Worm (Caenorhabditis elegans) whole organism, L4 larva: ENCODE data around the gene nhr-52.

Source experiments
- F10B5.3 ChIP-seq: sonication (generic microtip); optimal IDR thresholded peaks from 2 replicates; lab custom pipeline; 2016; ENCODE audit warnings: mild to moderate bottlenecking, missing genetic modification characterization, missing compliant biosample characterization
- F26F4.8 ChIP-seq: fragments of 200-800 bp; sonication (Bioruptor generic); conservative IDR thresholded peaks from 2 replicates; pipeline ENCODE4 v1.3.6; 2022; ENCODE audit warnings: missing genetic modification characterization, missing compliant biosample characterization
- F37D6.2 ChIP-seq: sonication (generic microtip); optimal IDR thresholded peaks from 2 replicates; lab custom pipeline; 2016; ENCODE audit warnings: mild to moderate bottlenecking, missing genetic modification characterization, missing compliant biosample characterization
- F44E2.7 ChIP-seq: fragments of 200-800 bp; sonication (Bioruptor generic); IDR thresholded peaks from 2 replicates; pipeline ENCODE4 v2.1.2; 2022; ENCODE audit warnings: missing genetic modification characterization, missing compliant biosample characterization
- R02D3.7 ChIP-seq: fragments of 150-350 bp; sonication (generic microtip); optimal IDR thresholded peaks from 3 replicates; lab custom pipeline; 2014; ENCODE audit warnings: missing biosample characterization, missing genetic modification characterization
- aha-1 ChIP-seq: fragments of 150-350 bp; peaks from one replicate; lab custom pipeline; 2014; ENCODE audit warnings: missing biosample characterization, missing genetic modification characterization
- aly-2 ChIP-seq: sonication (generic microtip); optimal IDR thresholded peaks from 2 replicates; lab custom pipeline; 2018; ENCODE audit warnings: missing biosample characterization, missing genetic modification characterization
- ceh-20 ChIP-seq: fragments of 200-800 bp; sonication (Bioruptor generic); IDR thresholded peaks from 2 replicates; pipeline ENCODE4 v1.3.6; 2022; ENCODE audit warnings: missing genetic modification reagents, missing genetic modification characterization, missing compliant biosample characterization
- ceh-44 ChIP-seq: fragments of 200-800 bp; sonication (Bioruptor generic); IDR thresholded peaks from 2 replicates; pipeline ENCODE4 v1.3.6; 2022; ENCODE audit warnings: missing genetic modification reagents, missing genetic modification characterization, missing compliant biosample characterization
- ceh-62 ChIP-seq: sonication (generic microtip); optimal IDR thresholded peaks from 2 replicates; lab custom pipeline; 2017; ENCODE audit warnings: missing biosample characterization, missing genetic modification characterization
- ces-1 ChIP-seq: fragments of 150-350 bp; sonication (generic microtip); optimal IDR thresholded peaks from 4 replicates; lab custom pipeline; 2014; ENCODE audit warnings: missing biosample characterization, missing genetic modification reagents, missing genetic modification characterization
- daf-12 ChIP-seq: fragments of 150-350 bp; optimal IDR thresholded peaks from 2 replicates; lab custom pipeline; 2014; ENCODE audit warnings: missing biosample characterization, missing genetic modification reagents, missing genetic modification characterization
- daf-16 ChIP-seq, 3 experiments: sonication (generic microtip); optimal IDR thresholded peaks; 2 replicates each; lab custom pipeline; 2016 to 2017; ENCODE audit warnings: missing genetic modification characterization in 3 of 3, missing genetic modification reagents in 3 of 3, mild to moderate bottlenecking in 2 of 3, missing compliant biosample characterization in 2 of 3, missing biosample characterization in 1 of 3, moderate library complexity in 1 of 3
- daf-8 ChIP-seq: fragments of 200-800 bp; sonication (Bioruptor generic); IDR thresholded peaks from 2 replicates; pipeline ENCODE4 v1.3.6; 2022; ENCODE audit warnings: missing genetic modification characterization, missing compliant biosample characterization
- dmd-6 ChIP-seq: fragments of 200-800 bp; sonication (Bioruptor generic); IDR thresholded peaks from 2 replicates; pipeline ENCODE4 v1.3.6; 2022; ENCODE audit warnings: missing genetic modification reagents, missing genetic modification characterization, missing compliant biosample characterization
- hif-1 ChIP-seq, 2 experiments: sonication (generic microtip); optimal IDR thresholded peaks; 2 replicates each; lab custom pipeline; 2016 to 2017; ENCODE audit warnings: missing compliant biosample characterization in 2 of 2, missing genetic modification characterization in 2 of 2, missing genetic modification reagents in 2 of 2, missing genotype in 2 of 2, mild to moderate bottlenecking in 1 of 2
- lim-7 ChIP-seq: fragments of 200-800 bp; sonication (Bioruptor generic); IDR thresholded peaks from 2 replicates; pipeline ENCODE4 v1.3.6; 2022; ENCODE audit warnings: missing genetic modification characterization, missing compliant biosample characterization
- lin-15B ChIP-seq: fragments of 150-350 bp; sonication (generic microtip); optimal IDR thresholded peaks from 3 replicates; lab custom pipeline; 2014; ENCODE audit warnings: missing biosample characterization, missing genetic modification characterization
- lin-38 ChIP-seq: fragments of 200-800 bp; sonication (Bioruptor generic); IDR thresholded peaks from 2 replicates; pipeline ENCODE4 v1.3.6; 2022; ENCODE audit warnings: missing genetic modification reagents, missing genetic modification characterization, missing compliant biosample characterization
- mdt-29 ChIP-seq: fragments of 200-800 bp; sonication (Bioruptor generic); IDR thresholded peaks from 2 replicates; pipeline ENCODE4 v1.3.6; 2022; ENCODE audit warnings: missing genetic modification reagents, missing genetic modification characterization, missing compliant biosample characterization
- mep-1 ChIP-seq: fragments of 150-350 bp; sonication (generic microtip); optimal IDR thresholded peaks from 3 replicates; lab custom pipeline; 2014; ENCODE audit warnings: missing biosample characterization, missing genetic modification characterization
- nhr-28 ChIP-seq: fragments of 150-350 bp; optimal IDR thresholded peaks from 2 replicates; lab custom pipeline; 2014; ENCODE audit warnings: missing biosample characterization, missing genetic modification characterization
- nhr-6 ChIP-seq: fragments of 150-350 bp; optimal IDR thresholded peaks from 2 replicates; lab custom pipeline; 2014; ENCODE audit warnings: missing biosample characterization, missing genetic modification characterization
- saeg-2 ChIP-seq: fragments of 200-800 bp; sonication (Bioruptor generic); IDR thresholded peaks from 2 replicates; pipeline ENCODE4 v1.3.6; 2022; ENCODE audit warnings: missing genetic modification reagents, missing genetic modification characterization, missing compliant biosample characterization
- sdz-12 ChIP-seq: fragments of 200-800 bp; sonication (Bioruptor generic); optimal IDR thresholded peaks from 2 replicates; lab custom pipeline; 2018; ENCODE audit warnings: mild to moderate bottlenecking, missing genetic modification characterization, missing compliant biosample characterization
- set-16 ChIP-seq: fragments of 200-800 bp; sonication (Bioruptor generic); IDR thresholded peaks from 2 replicates; pipeline ENCODE4 v1.3.6; 2022; ENCODE audit warnings: missing genetic modification reagents, missing genetic modification characterization, missing compliant biosample characterization
- snpc-4 ChIP-seq: fragments of 150-350 bp; optimal IDR thresholded peaks from 2 replicates; lab custom pipeline; 2014; ENCODE audit warnings: missing biosample characterization, missing genetic modification characterization
- spr-3 ChIP-seq: fragments of 200-800 bp; sonication (Bioruptor generic); optimal IDR thresholded peaks from 2 replicates; lab custom pipeline; 2018; ENCODE audit warnings: mild to moderate bottlenecking, missing genetic modification characterization, missing compliant biosample characterization
- tra-1 ChIP-seq: fragments of 200-800 bp; sonication (Bioruptor generic); IDR thresholded peaks from 2 replicates; pipeline ENCODE4 v1.3.6; 2022; ENCODE audit warnings: missing genetic modification reagents, missing genetic modification characterization, missing compliant biosample characterization
- unc-39 ChIP-seq: sonication (generic microtip); optimal IDR thresholded peaks from 2 replicates; lab custom pipeline; 2017; ENCODE audit warnings: missing biosample characterization, missing genetic modification characterization
- unc-62 ChIP-seq, 3 experiments: fragments of 150-350 bp in 1 of 3; sonication (generic microtip); optimal IDR thresholded peaks in 2 of 3; peaks in 1 of 3; 1 replicate in 1 of 3; 2 replicates in 2 of 3; lab custom pipeline; 2014 to 2017; ENCODE audit warnings: missing biosample characterization in 3 of 3, missing genetic modification characterization in 3 of 3, missing genetic modification reagents in 3 of 3, missing genotype in 1 of 3
- zfp-3 ChIP-seq: fragments of 200-800 bp; sonication (Bioruptor generic); conservative IDR thresholded peaks from 2 replicates; pipeline ENCODE4 v1.3.6; 2022; ENCODE audit warnings: missing genetic modification reagents, missing genetic modification characterization, missing compliant biosample characterization
- zip-11 ChIP-seq: fragments of 200-800 bp; sonication (Bioruptor generic); IDR thresholded peaks from 2 replicates; pipeline ENCODE4 v1.3.6; 2022; ENCODE audit warnings: missing genetic modification characterization, missing compliant biosample characterization

The nhr-52 gene

DNA sequence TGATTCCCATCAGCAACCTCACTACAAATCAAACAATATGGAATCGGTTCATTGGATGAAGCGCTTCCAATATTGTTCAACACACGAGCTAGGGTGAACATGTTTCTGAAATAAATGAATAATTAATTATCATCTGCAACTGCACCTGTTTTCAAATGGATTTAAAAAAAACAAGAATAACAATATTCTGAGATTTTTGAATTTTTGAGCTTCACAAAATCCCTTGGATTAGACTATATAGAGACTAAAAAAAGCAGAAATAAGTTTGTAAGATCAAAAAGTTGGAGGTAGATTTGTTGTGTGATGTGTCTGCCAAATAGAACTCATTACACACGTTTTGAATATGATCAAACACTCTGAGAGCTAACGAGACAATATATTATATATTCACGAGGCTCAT is 22.5 kb downstream of the nhr-52 start, which contains the start of gene nhr-199:
Gene nhr-199 (minus strand): TSS at position 101 of the 400 bp plus-strand sequence.
- TF ChIP-seq lin-15B: no peak
- TF ChIP-seq F26F4.8 (GFP tag; lab: Robert Waterston, UW): no peak
- TF ChIP-seq saeg-2 (GFP tag; lab: Robert Waterston, UW): no peak
- no peak for TF ChIP-seq lin-38 (GFP tag; lab: Robert Waterston, UW)
- no peak for TF ChIP-seq F44E2.7 (GFP tag; lab: Robert Waterston, UW)
- TF ChIP-seq zfp-3 (GFP tag; lab: Robert Waterston, UW): no peak
- no peak for TF ChIP-seq F10B5.3 (tag; lab: Kevin White, UChicago)
- TF ChIP-seq F37D6.2: no peak
- TF ChIP-seq ces-1 (GFP tag; lab: Kevin White, UChicago): no peak
- TF ChIP-seq ceh-62 (tag; lab: Kevin White, UChicago): no peak
- no peak for TF ChIP-seq aly-2 (tag; lab: Kevin White, UChicago)

DNA sequence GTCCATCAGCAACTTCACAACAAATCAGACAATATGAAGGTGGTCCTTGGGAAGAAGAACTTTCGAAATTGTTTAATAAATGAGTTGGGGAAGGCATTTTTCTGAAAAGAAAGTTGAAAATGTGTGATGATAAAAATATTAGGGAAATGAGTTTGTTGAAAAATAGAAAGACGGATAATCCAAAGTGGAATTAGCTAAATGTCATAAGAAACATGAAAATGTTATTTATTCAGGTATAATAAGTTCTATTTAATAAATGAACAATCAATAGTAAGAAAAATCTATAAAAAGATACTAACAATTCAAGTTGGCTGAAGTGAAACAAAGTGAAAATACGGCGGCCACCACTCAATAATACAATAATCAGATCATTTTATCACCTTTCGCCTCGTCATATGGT is 24.9 kb downstream of the nhr-52 start, which contains the start of gene nhr-53:
Gene nhr-53 (minus strand): TSS at position 101 of the 400 bp plus-strand sequence.
- TF ChIP-seq sdz-12 (GFP tag; lab: Kevin White, UChicago) (no peak), mep-1 (tag; lab: Kevin White, UChicago) (no peak), spr-3 (no peak), hif-1 (tag; optimal IDR thresholded peaks at IDR 0.05; lab: Kevin White, UChicago) (no peak), daf-16 (GFP tag; optimal IDR thresholded peaks at IDR 0.05; lab: Kevin White, UChicago) (no peak), daf-16 (tag; optimal IDR thresholded peaks at IDR 0.05; lab: Kevin White, UChicago) (no peak), aha-1 (tag; lab: Kevin White, UChicago) (no peak), zip-11 (GFP tag; lab: Robert Waterston, UW) (no peak)

DNA sequence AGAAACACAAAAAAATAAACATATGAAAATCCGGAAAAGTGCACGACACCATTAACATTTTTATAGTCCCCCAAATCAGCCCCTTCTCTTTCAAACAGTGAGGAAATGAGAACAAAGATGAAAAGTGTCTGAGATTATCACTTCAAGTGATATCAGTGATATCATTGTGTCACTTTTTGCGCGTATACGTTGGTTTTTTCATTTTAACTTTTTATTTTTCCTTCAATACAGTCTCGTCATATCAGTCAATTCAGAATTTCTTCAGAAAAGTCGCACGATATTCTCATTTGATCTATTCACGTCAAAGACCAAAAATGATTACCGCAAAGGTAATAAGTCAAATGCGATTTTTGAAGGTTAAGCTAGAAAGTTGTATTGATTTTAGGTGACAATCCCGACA is 27.4 kb downstream of the nhr-52 start, which contains the start of gene twk-34:
Gene twk-34 (plus strand): TSS at position 216 of the 400 bp plus-strand sequence.
- peak; percentile 7 for TF ChIP-seq nhr-28
- peak; percentile 21; the same call in 1 of the 2 replicates for TF ChIP-seq dmd-6 (GFP tag; lab: Robert Waterston, UW)
- TF ChIP-seq sdz-12 (GFP tag; lab: Kevin White, UChicago): no peak
- TF ChIP-seq mep-1 (tag; lab: Kevin White, UChicago): no peak
- no peak for TF ChIP-seq mdt-29 (GFP tag; lab: Robert Waterston, UW)
- TF ChIP-seq unc-39 (tag; lab: Kevin White, UChicago): no peak

DNA sequence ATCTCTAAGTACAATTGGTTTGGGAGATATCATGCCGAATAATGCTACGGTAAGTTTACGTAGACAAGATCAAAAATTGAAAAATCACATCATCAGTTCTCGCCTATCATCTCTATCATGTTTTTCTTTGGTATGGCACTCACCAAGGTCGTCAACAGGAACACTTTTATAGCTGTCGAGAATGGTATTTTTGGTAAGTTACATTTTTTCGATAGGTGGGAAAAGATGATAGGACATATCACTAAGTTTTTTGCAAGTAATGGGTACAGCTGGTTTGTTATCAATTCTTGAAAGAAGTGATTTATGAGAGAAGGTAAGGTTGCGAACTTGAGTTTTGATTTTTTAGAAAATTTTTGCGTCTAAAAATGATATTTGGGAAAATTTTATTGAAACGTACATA is 30.7 kb downstream of the nhr-52 start:
- TF ChIP-seq aha-1 (tag; lab: Kevin White, UChicago): no peak
- no peak for TF ChIP-seq R02D3.7 (tag; lab: Kevin White, UChicago)
- TF ChIP-seq lim-7 (GFP tag; lab: Robert Waterston, UW): no peak
- 0 out of 2 replicates have a peak, but pooled peaks have one; percentile 20 for TF ChIP-seq ceh-20 (GFP tag; lab: Robert Waterston, UW)
- TF ChIP-seq nhr-28: peak; percentile 55
- 0 out of 2 replicates have a peak, but pooled peaks have one; percentile 31 for TF ChIP-seq tra-1 (GFP tag; lab: Robert Waterston, UW)
- no peak for TF ChIP-seq snpc-4
- no peak for TF ChIP-seq saeg-2 (GFP tag; lab: Robert Waterston, UW)
- TF ChIP-seq nhr-6 (tag; lab: Kevin White, UChicago): no peak
- peak in 1 of 2 experiments; percentile 81 for TF ChIP-seq unc-62 (GFP tag; optimal IDR thresholded peaks at IDR 0.05 in 1 of 2; lab: Kevin White, UChicago)
- no peak for TF ChIP-seq unc-62 (tag; optimal IDR thresholded peaks at IDR 0.05; lab: Kevin White, UChicago)
- TF ChIP-seq zfp-3 (GFP tag; lab: Robert Waterston, UW): no peak
- no peak for TF ChIP-seq set-16 (GFP tag; lab: Robert Waterston, UW)
- TF ChIP-seq ceh-44 (GFP tag; lab: Robert Waterston, UW): no peak
- TF ChIP-seq daf-12 (tag; lab: Kevin White, UChicago): no peak
- TF ChIP-seq daf-8 (GFP tag; lab: Robert Waterston, UW): no peak
- TF ChIP-seq, all 104 proteins: peak for 4
